Worm (Caenorhabditis elegans) whole organism, L2 larva: ENCODE results near the gene nhr-280.

Source experiments
- C34F6.9 ChIP-seq: fragments of 150-350 bp; optimal IDR thresholded peaks from 2 replicates; lab custom pipeline; 2014; ENCODE audit warnings: missing biosample characterization, missing genetic modification characterization
- F13H6.1 ChIP-seq: sonication (generic microtip); optimal IDR thresholded peaks from 2 replicates; lab custom pipeline; 2016; ENCODE audit warnings: missing genetic modification characterization, missing compliant biosample characterization
- R02D3.7 ChIP-seq: fragments of 150-350 bp; optimal IDR thresholded peaks from 2 replicates; lab custom pipeline; 2014; ENCODE audit warnings: missing biosample characterization, missing genetic modification characterization
- Y55F3AM.14 ChIP-seq: fragments of 200-800 bp; sonication (Bioruptor generic); optimal IDR thresholded peaks from 2 replicates; lab custom pipeline; 2018; ENCODE audit warnings: mild to moderate bottlenecking, missing genetic modification characterization, missing compliant biosample characterization
- alr-1 ChIP-seq: fragments of 150-350 bp; optimal IDR thresholded peaks from 2 replicates; lab custom pipeline; 2014; ENCODE audit warnings: missing biosample characterization, missing genetic modification characterization
- aly-2 ChIP-seq: fragments of 150-350 bp; optimal IDR thresholded peaks from 2 replicates; lab custom pipeline; 2014; ENCODE audit warnings: missing biosample characterization, missing genetic modification characterization
- ama-1 ChIP-seq: fragments of 150-350 bp; optimal IDR thresholded peaks from 2 replicates; lab custom pipeline; 2018; ENCODE audit warnings: inconsistent platforms
- blmp-1 ChIP-seq: sonication (generic microtip); optimal IDR thresholded peaks from 2 replicates; lab custom pipeline; 2017; ENCODE audit warnings: missing genetic modification characterization, mild to moderate bottlenecking, missing compliant biosample characterization, antibody characterized with exemption, moderate library complexity; ENCODE audit not compliant: insufficient read depth
- ceh-16 ChIP-seq: fragments of 150-350 bp; optimal IDR thresholded peaks from 2 replicates; lab custom pipeline; 2014; ENCODE audit warnings: missing biosample characterization, missing genetic modification characterization
- ceh-82 ChIP-seq: fragments of 150-350 bp; optimal IDR thresholded peaks from 2 replicates; lab custom pipeline; 2014; ENCODE audit warnings: missing biosample characterization, missing genetic modification characterization
- crh-2 ChIP-seq: sonication (generic microtip); optimal IDR thresholded peaks from 2 replicates; lab custom pipeline; 2017; ENCODE audit warnings: missing biosample characterization, missing genetic modification characterization
- dmd-4 ChIP-seq: sonication (generic microtip); optimal IDR thresholded peaks from 2 replicates; lab custom pipeline; 2017; ENCODE audit warnings: missing biosample characterization, missing genetic modification characterization
- egl-27 ChIP-seq: sonication (generic microtip); optimal IDR thresholded peaks from 3 replicates; lab custom pipeline; 2017; ENCODE audit warnings: missing biosample characterization, missing genetic modification reagents, missing genetic modification characterization
- elt-1 ChIP-seq: fragments of 150-350 bp; optimal IDR thresholded peaks from 2 replicates; lab custom pipeline; 2014; ENCODE audit warnings: missing biosample characterization, missing genetic modification characterization
- elt-3 ChIP-seq: sonication (generic microtip); optimal IDR thresholded peaks from 2 replicates; lab custom pipeline; 2017; ENCODE audit warnings: missing biosample characterization, missing genetic modification characterization
- fos-1 ChIP-seq: fragments of 150-350 bp; optimal IDR thresholded peaks from 2 replicates; lab custom pipeline; 2014; ENCODE audit warnings: missing biosample characterization, missing genetic modification characterization
- gmeb-1 ChIP-seq: fragments of 150-350 bp; optimal IDR thresholded peaks from 2 replicates; lab custom pipeline; 2014; ENCODE audit warnings: missing biosample characterization, missing genetic modification characterization
- lin-11 ChIP-seq: fragments of 150-350 bp; sonication (generic microtip); optimal IDR thresholded peaks from 2 replicates; lab custom pipeline; 2014; ENCODE audit warnings: missing biosample characterization, missing genetic modification characterization, inconsistent platforms, mixed read lengths
- lin-13 ChIP-seq: fragments of 150-350 bp; optimal IDR thresholded peaks from 2 replicates; lab custom pipeline; 2014; ENCODE audit warnings: missing biosample characterization, missing genetic modification reagents, missing genetic modification characterization
- lsy-2 ChIP-seq, 2 experiments: fragments of 150-350 bp in 1 of 2; sonication (generic microtip) in 1 of 2; optimal IDR thresholded peaks; 2 replicates each; lab custom pipeline; 2014 to 2017; ENCODE audit warnings: missing biosample characterization in 2 of 2, missing genetic modification characterization in 2 of 2
- mbf-1 ChIP-seq: sonication (generic microtip); optimal IDR thresholded peaks from 2 replicates; lab custom pipeline; 2017; ENCODE audit warnings: missing biosample characterization, missing genetic modification characterization
- mdl-1 ChIP-seq, 2 experiments: fragments of 150-350 bp in 1 of 2; sonication (generic microtip) in 1 of 2; optimal IDR thresholded peaks; 2 replicates each; lab custom pipeline; 2017; ENCODE audit warnings: missing biosample characterization in 2 of 2, missing genetic modification characterization in 2 of 2
- nhr-11 ChIP-seq: fragments of 150-350 bp; optimal IDR thresholded peaks from 2 replicates; lab custom pipeline; 2014; ENCODE audit warnings: missing biosample characterization, missing genetic modification characterization
- nhr-12 ChIP-seq: fragments of 150-350 bp; optimal IDR thresholded peaks from 2 replicates; lab custom pipeline; 2014; ENCODE audit warnings: missing biosample characterization, missing genetic modification characterization
- nhr-129 ChIP-seq: fragments of 150-350 bp; optimal IDR thresholded peaks from 2 replicates; lab custom pipeline; 2014; ENCODE audit warnings: missing biosample characterization, missing genetic modification characterization
- nhr-21 ChIP-seq: fragments of 150-350 bp; optimal IDR thresholded peaks from 2 replicates; lab custom pipeline; 2014; ENCODE audit warnings: missing biosample characterization, missing genetic modification characterization
- nhr-23 ChIP-seq: fragments of 150-350 bp; optimal IDR thresholded peaks from 2 replicates; lab custom pipeline; 2014; ENCODE audit warnings: missing biosample characterization, missing genetic modification reagents, missing genetic modification characterization
- nhr-237 ChIP-seq: fragments of 150-350 bp; optimal IDR thresholded peaks from 2 replicates; lab custom pipeline; 2014; ENCODE audit warnings: missing biosample characterization, missing genetic modification characterization
- nhr-25 ChIP-seq: fragments of 150-350 bp; sonication (generic microtip); optimal IDR thresholded peaks from 3 replicates; lab custom pipeline; 2014; ENCODE audit warnings: missing biosample characterization, missing genetic modification characterization
- nhr-77 ChIP-seq: fragments of 150-350 bp; optimal IDR thresholded peaks from 2 replicates; lab custom pipeline; 2014; ENCODE audit warnings: missing biosample characterization, missing genetic modification characterization
- sem-4 ChIP-seq: fragments of 150-350 bp; optimal IDR thresholded peaks from 2 replicates; lab custom pipeline; 2014; ENCODE audit warnings: missing biosample characterization, missing genetic modification reagents, missing genetic modification characterization
- sma-3 ChIP-seq: sonication (generic microtip); optimal IDR thresholded peaks from 2 replicates; lab custom pipeline; 2016; ENCODE audit warnings: missing genetic modification reagents, missing genetic modification characterization, missing compliant biosample characterization
- sma-9 ChIP-seq, 2 experiments: fragments of 150-350 bp in 1 of 2; sonication (generic microtip) in 1 of 2; optimal IDR thresholded peaks; 2 replicates each; lab custom pipeline; 2014 to 2016; ENCODE audit warnings: missing genetic modification characterization in 2 of 2, mild to moderate bottlenecking in 1 of 2, missing biosample characterization in 1 of 2, missing compliant biosample characterization in 1 of 2, missing genetic modification reagents in 1 of 2, moderate library complexity in 1 of 2
- snpc-4 ChIP-seq: fragments of 150-350 bp; optimal IDR thresholded peaks from 2 replicates; lab custom pipeline; 2014; ENCODE audit warnings: missing biosample characterization, missing genetic modification characterization
- unc-39 ChIP-seq: fragments of 150-350 bp; optimal IDR thresholded peaks from 2 replicates; lab custom pipeline; 2014; ENCODE audit warnings: missing biosample characterization, missing genetic modification characterization
- unc-55 ChIP-seq: fragments of 150-350 bp; sonication (generic microtip); optimal IDR thresholded peaks from 3 replicates; lab custom pipeline; 2014; ENCODE audit warnings: missing biosample characterization, missing genetic modification reagents, missing genetic modification characterization
- unc-62 ChIP-seq: fragments of 150-350 bp; optimal IDR thresholded peaks from 2 replicates; lab custom pipeline; 2014; ENCODE audit warnings: missing biosample characterization, missing genetic modification reagents, missing genetic modification characterization
- zag-1 ChIP-seq: fragments of 150-350 bp; optimal IDR thresholded peaks from 2 replicates; lab custom pipeline; 2014; ENCODE audit warnings: missing biosample characterization, missing genetic modification characterization
- ztf-1 ChIP-seq: fragments of 200-800 bp; sonication (Bioruptor generic); conservative IDR thresholded peaks from 2 replicates; pipeline ENCODE4 v1.3.6; 2022; ENCODE audit warnings: missing genetic modification characterization, missing compliant biosample characterization
- ztf-11 ChIP-seq: sonication (generic microtip); optimal IDR thresholded peaks from 2 replicates; lab custom pipeline; 2017; ENCODE audit warnings: missing biosample characterization, missing genetic modification characterization

Gene nhr-280

ce11 chrIII:86316-86715 is 44.2 kb downstream of the nhr-280 start, which contains the start of gene attf-3:
attf-3 (minus strand) TSS chrIII:86384.
- TF ChIP-seq egl-27 (tag; lab: Kevin White, UChicago) (no peak), dmd-4 (tag; lab: Kevin White, UChicago) (no peak), gmeb-1 (peak; percentile 62), nhr-12 (tag; lab: Kevin White, UChicago) (no peak), unc-39 (no peak), ceh-16 (tag; lab: Kevin White, UChicago) (no peak), nhr-11 (tag; lab: Kevin White, UChicago) (no peak), lsy-2 (tag; optimal IDR thresholded peaks at IDR 0.05; lab: Kevin White, UChicago) (peak; percentile 20 to 84), lin-13 (GFP tag; lab: Kevin White, UChicago) (peak; percentile 78), ztf-1 (GFP tag; lab: Robert Waterston, UW) (no peak), sma-9 (GFP tag; optimal IDR thresholded peaks at IDR 0.05; lab: Kevin White, UChicago) (no peak), sma-9 (tag; optimal IDR thresholded peaks at IDR 0.05; lab: Kevin White, UChicago) (no peak), sem-4 (tag; lab: Kevin White, UChicago) (no peak), mdl-1 (tag; optimal IDR thresholded peaks at IDR 0.05; lab: Kevin White, UChicago) (no peak), nhr-77 (tag; lab: Kevin White, UChicago) (no peak), ceh-82 (tag; lab: Kevin White, UChicago) (no peak), nhr-237 (no peak), snpc-4 (tag; lab: Kevin White, UChicago) (no peak), fos-1 (tag; lab: Kevin White, UChicago) (no peak), Y55F3AM.14 (no peak), unc-55 (peak; percentile 88), F13H6.1 (tag; lab: Kevin White, UChicago) (peak; percentile 35), unc-62 (GFP tag; lab: Kevin White, UChicago) (no peak), nhr-25 (tag; lab: Kevin White, UChicago) (peak; percentile 40), blmp-1 (tag; lab: Kevin White, UChicago) (no peak), nhr-23 (tag; lab: Kevin White, UChicago) (no peak), R02D3.7 (peak; percentile 17), nhr-129 (tag; lab: Kevin White, UChicago) (peak; percentile 73), ztf-11 (tag; lab: Kevin White, UChicago) (no peak), C34F6.9 (peak; percentile 78), sma-3 (GFP tag; lab: Kevin White, UChicago) (peak; percentile 53), zag-1 (no peak), aly-2 (no peak), nhr-21 (tag; lab: Kevin White, UChicago) (no peak), mbf-1 (tag; lab: Kevin White, UChicago) (no peak), crh-2 (tag; lab: Kevin White, UChicago) (peak; percentile 72), alr-1 (no peak), ama-1 (no peak), lin-11 (tag; lab: Kevin White, UChicago) (peak; percentile 71)

- TF ChIP-seq nhr-77 (tag; lab: Kevin White, UChicago) (no peak), elt-3 (tag; lab: Kevin White, UChicago) (no peak), elt-1 (tag; lab: Kevin White, UChicago) (no peak), lin-11 (tag; lab: Kevin White, UChicago) (no peak), ztf-1 (GFP tag; lab: Robert Waterston, UW) (no peak), C34F6.9 (no peak), egl-27 (tag; lab: Kevin White, UChicago) (no peak)
These were observed 46.2 kb downstream of the nhr-280 start for ce11 chrIII:84372-84771.
